Worm (Caenorhabditis elegans) whole organism, young adult: ENCODE data around the gene T19B10.12.
"Not testable (repeated sequence)": the region's sequence is repeated elsewhere in the genome, so short reads cannot be mapped to it uniquely, and the experiment has no call there.

Experiments used
- D2030.7 ChIP-seq: fragments of 200-800 bp; sonication (Bioruptor generic); IDR thresholded peaks from 2 replicates; pipeline ENCODE4 v1.3.6; 2022; ENCODE audit warnings: missing genetic modification reagents, missing genetic modification characterization, missing compliant biosample characterization
- F39B2.1 ChIP-seq: fragments of 200-800 bp; sonication (Bioruptor generic); IDR thresholded peaks from 2 replicates; pipeline ENCODE4 v1.3.6; 2022; ENCODE audit warnings: missing genetic modification reagents, missing genetic modification characterization, missing compliant biosample characterization
- F49E8.2 ChIP-seq: sonication (generic microtip); optimal IDR thresholded peaks from 3 replicates; lab custom pipeline; 2017; ENCODE audit warnings: missing genetic modification characterization, mild to moderate bottlenecking, missing compliant biosample characterization, antibody characterized with exemption, moderate library complexity; ENCODE audit not compliant: insufficient read depth
- F52B5.7 ChIP-seq: sonication (generic microtip); optimal IDR thresholded peaks from 2 replicates; lab custom pipeline; 2016; ENCODE audit warnings: mild to moderate bottlenecking, missing genetic modification characterization, missing compliant biosample characterization
- K12H6.12 ChIP-seq: fragments of 200-800 bp; sonication (Bioruptor generic); optimal IDR thresholded peaks from 2 replicates; lab custom pipeline; 2018; ENCODE audit warnings: mild to moderate bottlenecking, missing genetic modification characterization, missing compliant biosample characterization
- T07F8.4 ChIP-seq: sonication (generic microtip); optimal IDR thresholded peaks from 2 replicates; lab custom pipeline; 2016; ENCODE audit warnings: mild to moderate bottlenecking, missing genetic modification characterization, moderate library complexity, missing compliant biosample characterization
- Y79H2A.3 ChIP-seq: fragments of 200-800 bp; sonication (Bioruptor generic); conservative IDR thresholded peaks from 2 replicates; pipeline ENCODE4 v1.3.6; 2022; ENCODE audit warnings: missing genetic modification reagents, missing genetic modification characterization, missing compliant biosample characterization
- ZK185.1 ChIP-seq: sonication (generic microtip); optimal IDR thresholded peaks from 2 replicates; lab custom pipeline; 2016; ENCODE audit warnings: mild to moderate bottlenecking, missing genetic modification characterization, missing compliant biosample characterization; ENCODE audit not compliant: poor library complexity, severe bottlenecking
- akir-1 ChIP-seq: fragments of 200-800 bp; sonication (Bioruptor generic); optimal IDR thresholded peaks from 2 replicates; lab custom pipeline; 2018; ENCODE audit warnings: mild to moderate bottlenecking, missing genetic modification characterization, moderate library complexity, missing compliant biosample characterization
- ama-1 ChIP-seq, 3 experiments: fragments of 150-350 bp in 1 of 3; sonication (generic microtip) in 2 of 3; optimal IDR thresholded peaks; 2 replicates each; lab custom pipeline; 2014 to 2018; ENCODE audit warnings: missing biosample characterization in 2 of 3, missing genetic modification characterization in 2 of 3, missing genetic modification reagents in 2 of 3
- aptf-3 ChIP-seq: fragments of 200-800 bp; sonication (Bioruptor generic); IDR thresholded peaks from 2 replicates; pipeline ENCODE4 v1.3.6; 2022; ENCODE audit warnings: missing genetic modification characterization, missing compliant biosample characterization
- atf-7 ChIP-seq: sonication (generic microtip); optimal IDR thresholded peaks from 2 replicates; lab custom pipeline; 2017; ENCODE audit warnings: mild to moderate bottlenecking, missing genetic modification characterization, missing compliant biosample characterization
- attf-3 ChIP-seq: fragments of 200-800 bp; sonication (Bioruptor generic); conservative IDR thresholded peaks from 2 replicates; pipeline ENCODE4 v1.3.6; 2022; ENCODE audit warnings: missing genetic modification reagents, missing genetic modification characterization, missing compliant biosample characterization
- attf-6 ChIP-seq: fragments of 200-800 bp; sonication (Bioruptor generic); IDR thresholded peaks from 2 replicates; pipeline ENCODE4 v1.3.6; 2022; ENCODE audit warnings: missing genetic modification reagents, missing genetic modification characterization, missing compliant biosample characterization
- ceh-79 ChIP-seq: sonication (generic microtip); optimal IDR thresholded peaks from 2 replicates; lab custom pipeline; 2017; ENCODE audit warnings: mild to moderate bottlenecking, missing genetic modification characterization, missing compliant biosample characterization
- chd-7 ChIP-seq: sonication (generic microtip); optimal IDR thresholded peaks from 2 replicates; lab custom pipeline; 2016; ENCODE audit warnings: mild to moderate bottlenecking, missing genetic modification characterization, moderate library complexity, missing compliant biosample characterization
- die-1 ChIP-seq: sonication (generic microtip); optimal IDR thresholded peaks from 2 replicates; lab custom pipeline; 2016; ENCODE audit warnings: missing genotype, mild to moderate bottlenecking, missing genetic modification characterization, missing compliant biosample characterization
- dox-1 ChIP-seq: fragments of 200-800 bp; sonication (Bioruptor generic); IDR thresholded peaks from 2 replicates; pipeline ENCODE4 v1.3.6; 2022; ENCODE audit warnings: missing genetic modification reagents, missing genetic modification characterization, missing compliant biosample characterization
- dpff-1 ChIP-seq: sonication (generic microtip); optimal IDR thresholded peaks from 2 replicates; lab custom pipeline; 2017; ENCODE audit warnings: mild to moderate bottlenecking, missing genetic modification characterization, missing compliant biosample characterization
- hrde-1 ChIP-seq: sonication (generic microtip); optimal IDR thresholded peaks from 2 replicates; lab custom pipeline; 2016; ENCODE audit warnings: missing genetic modification characterization, mild to moderate bottlenecking, missing compliant biosample characterization, moderate library complexity, missing genotype, missing genetic modification reagents, borderline replicate concordance
- let-526 ChIP-seq: fragments of 200-800 bp; sonication (Bioruptor generic); IDR thresholded peaks from 2 replicates; pipeline ENCODE4 v1.3.6; 2022; ENCODE audit warnings: missing genetic modification reagents, missing genetic modification characterization, missing compliant biosample characterization
- let-607 ChIP-seq, 2 experiments: fragments of 200-800 bp in 1 of 2; sonication (Bioruptor generic) in 1 of 2; sonication (generic microtip) in 1 of 2; optimal IDR thresholded peaks; 2 replicates each; lab custom pipeline; 2016 to 2018; ENCODE audit warnings: mild to moderate bottlenecking in 2 of 2, missing compliant biosample characterization in 2 of 2, missing genetic modification characterization in 2 of 2, moderate library complexity in 2 of 2, missing genotype in 1 of 2
- lin-40 ChIP-seq: sonication (generic microtip); optimal IDR thresholded peaks from 2 replicates; lab custom pipeline; 2016; ENCODE audit warnings: missing genetic modification characterization, mild to moderate bottlenecking, missing compliant biosample characterization, missing genotype, missing genetic modification reagents
- lir-1 ChIP-seq: fragments of 200-800 bp; sonication (Bioruptor generic); conservative IDR thresholded peaks from 2 replicates; pipeline ENCODE4 v1.3.6; 2022; ENCODE audit warnings: missing genetic modification reagents, missing genetic modification characterization, missing compliant biosample characterization
- lsy-27 ChIP-seq: sonication (generic microtip); optimal IDR thresholded peaks from 2 replicates; lab custom pipeline; 2017; ENCODE audit warnings: missing genetic modification characterization, mild to moderate bottlenecking, missing compliant biosample characterization, antibody characterized with exemption, missing genotype, borderline replicate concordance; ENCODE audit not compliant: insufficient read depth
- madf-6 ChIP-seq: fragments of 200-800 bp; sonication (Bioruptor generic); IDR thresholded peaks from 2 replicates; pipeline ENCODE4 v1.3.6; 2022; ENCODE audit warnings: missing genetic modification reagents, missing genetic modification characterization, missing compliant biosample characterization
- nhr-179 ChIP-seq: sonication (generic microtip); optimal IDR thresholded peaks from 2 replicates; lab custom pipeline; 2016; ENCODE audit warnings: mild to moderate bottlenecking, missing genetic modification characterization, missing compliant biosample characterization
- rcor-1 ChIP-seq: fragments of 200-800 bp; sonication (Bioruptor generic); IDR thresholded peaks from 2 replicates; pipeline ENCODE4 v1.3.6; 2022; ENCODE audit warnings: missing genetic modification reagents, missing genetic modification characterization, missing compliant biosample characterization
- repo-1 ChIP-seq: sonication (generic microtip); optimal IDR thresholded peaks from 2 replicates; lab custom pipeline; 2017; ENCODE audit warnings: mild to moderate bottlenecking, missing genetic modification characterization, missing compliant biosample characterization
- sea-2 ChIP-seq: fragments of 200-800 bp; sonication (Bioruptor generic); IDR thresholded peaks from 2 replicates; pipeline ENCODE4 v1.3.6; 2022; ENCODE audit warnings: missing genetic modification characterization, missing compliant biosample characterization
- snpc-1.1 ChIP-seq: sonication (generic microtip); optimal IDR thresholded peaks from 2 replicates; lab custom pipeline; 2017; ENCODE audit warnings: missing genetic modification characterization, mild to moderate bottlenecking, missing compliant biosample characterization, antibody characterized with exemption, moderate library complexity, missing genotype, missing genetic modification reagents; ENCODE audit not compliant: insufficient read depth
- snpc-4 ChIP-seq, 5 experiments: fragments of 150-350 bp in 1 of 5; sonication (generic microtip) in 4 of 5; optimal IDR thresholded peaks; 2 replicates each; lab custom pipeline; 2014 to 2018; ENCODE audit warnings: missing genetic modification characterization in 5 of 5, missing biosample characterization in 3 of 5, antibody characterized with exemption in 2 of 5, mild to moderate bottlenecking in 2 of 5, missing compliant biosample characterization in 2 of 5, missing genotype in 2 of 5, moderate library complexity in 2 of 5, missing genetic modification reagents in 1 of 5
- tlf-1 ChIP-seq: fragments of 200-800 bp; sonication (Bioruptor generic); optimal IDR thresholded peaks from 2 replicates; lab custom pipeline; 2018; ENCODE audit warnings: mild to moderate bottlenecking, missing genetic modification characterization, missing compliant biosample characterization
- ztf-26 ChIP-seq: sonication (generic microtip); optimal IDR thresholded peaks from 2 replicates; lab custom pipeline; 2017; ENCODE audit warnings: missing genetic modification characterization, missing compliant biosample characterization
- ztf-3 ChIP-seq: fragments of 200-800 bp; sonication (Bioruptor generic); optimal IDR thresholded peaks from 2 replicates; lab custom pipeline; 2018; ENCODE audit warnings: mild to moderate bottlenecking, missing genetic modification characterization, missing compliant biosample characterization

T19B10.12 gene

DNA sequence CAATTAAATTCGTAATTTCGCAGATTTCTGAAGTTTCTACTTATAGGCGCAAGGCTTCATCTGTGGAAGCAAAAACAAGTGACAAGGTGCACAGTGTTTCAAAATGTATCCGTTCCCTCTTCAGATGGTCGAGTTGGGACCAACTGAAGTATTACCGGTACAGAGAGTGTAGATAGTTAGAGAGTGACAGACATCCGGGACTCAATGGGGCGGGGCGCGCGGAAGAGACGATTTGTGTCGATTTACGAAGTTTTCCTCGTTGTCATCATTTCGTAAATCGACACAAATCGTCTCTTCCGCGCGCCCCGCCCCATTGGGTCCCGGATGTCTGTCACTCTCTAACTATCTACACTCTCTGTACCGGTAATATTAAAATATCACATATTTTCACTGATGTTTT lies 35.3 kb downstream of the T19B10.12 start, which contains the start of gene C03E10.3:
Gene C03E10.3 (plus strand): TSS at position 301 of the 400 bp plus-strand sequence.
- TF ChIP-seq ama-1 (optimal IDR thresholded peaks at IDR 0.05; lab: Kevin White, UChicago); ama-1 (GFP tag; optimal IDR thresholded peaks at IDR 0.05; lab: Kevin White, UChicago); let-607 (tag; optimal IDR thresholded peaks at IDR 0.05; lab: Kevin White, UChicago); F39B2.1 (GFP tag; lab: Robert Waterston, UW): not testable (repeated sequence)

DNA sequence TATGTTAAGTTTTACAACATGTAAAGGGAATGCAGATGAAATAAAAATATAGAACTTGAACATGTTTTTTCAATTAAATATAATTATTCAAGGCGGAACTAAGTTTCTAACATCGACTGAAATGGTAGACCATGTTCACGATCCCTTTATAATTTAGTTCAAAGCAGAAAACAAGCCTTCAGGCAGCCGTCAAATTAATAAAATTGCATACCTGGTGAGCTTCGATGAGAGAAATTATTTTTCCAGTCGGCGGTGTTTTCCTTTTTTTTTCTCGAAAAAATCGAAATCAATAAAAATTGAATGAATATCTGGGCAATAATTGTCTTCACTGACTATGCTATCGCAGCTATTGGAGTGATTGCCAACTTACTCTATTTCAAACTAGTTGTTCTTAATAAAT lies 40.1 kb downstream of the T19B10.12 start, which contains the start of gene C03E10.1:
Gene C03E10.1 (plus strand): TSS at position 301 of the 400 bp plus-strand sequence.
- no peak for TF ChIP-seq dpff-1

- TF ChIP-seq lin-40 (tag; lab: Kevin White, UChicago) (no peak), snpc-4 (GFP tag; optimal IDR thresholded peaks at IDR 0.05; lab: Kevin White, UChicago) (peak; percentile 3), snpc-4 (tag; optimal IDR thresholded peaks at IDR 0.05; lab: Kevin White, UChicago) (peak in 2 of 4 experiments; percentile 68 to 86), attf-6 (GFP tag; lab: Robert Waterston, UW) (no peak), tlf-1 (GFP tag; lab: Kevin White, UChicago) (no peak), akir-1 (GFP tag; lab: Kevin White, UChicago) (no peak), D2030.7 (GFP tag; lab: Robert Waterston, UW) (no peak), snpc-1.1 (peak; percentile 24)
- TF ChIP-seq, all 124 proteins: peak for 2
Measured at ce11 chrV:11292682-11293081, 41.8 kb downstream of the T19B10.12 start.

- no peak for TF ChIP-seq aptf-3 (GFP tag; lab: Robert Waterston, UW)
- TF ChIP-seq, all 124 proteins: peak for 0
Measured at ce11 chrV:11294393-11294792, 43.6 kb downstream of the T19B10.12 start, which contains the start of gene T03F7.6. Gene T03F7.6 (plus strand): TSS chrV:11294693.

DNA sequence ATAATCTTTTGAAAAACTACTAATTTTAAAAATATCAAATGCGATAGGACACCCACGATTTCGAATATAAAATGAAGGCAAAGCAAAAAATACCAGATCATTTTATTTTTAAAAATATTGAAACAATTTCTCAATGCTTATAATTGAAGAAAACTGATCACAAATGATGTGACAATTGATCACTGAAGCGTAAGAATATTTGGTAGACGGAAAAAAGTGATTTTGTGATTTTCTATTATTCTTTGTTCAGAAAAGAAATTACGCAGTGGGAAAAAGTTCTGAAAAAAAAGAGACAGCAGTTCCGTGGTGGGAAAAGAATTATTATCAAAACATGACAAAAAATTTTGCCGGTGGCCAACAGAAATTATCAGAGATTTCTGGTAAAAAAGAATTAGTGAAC lies 47.8 kb downstream of the T19B10.12 start, which contains the start of gene T03F7.5:
Gene T03F7.5 (minus strand): TSS at position 101 of the 400 bp plus-strand sequence.
- no peak for TF ChIP-seq sea-2
- TF ChIP-seq repo-1 (tag; lab: Kevin White, UChicago) = no peak
- no peak for TF ChIP-seq nhr-179 (tag; lab: Kevin White, UChicago)
- TF ChIP-seq ZK185.1 (tag; lab: Kevin White, UChicago) = no peak
- no peak for TF ChIP-seq let-526 (GFP tag; lab: Robert Waterston, UW)
- TF ChIP-seq lsy-27 (tag; lab: Kevin White, UChicago) = no peak
- TF ChIP-seq Y79H2A.3 (GFP tag; lab: Robert Waterston, UW) = no peak
- TF ChIP-seq die-1 (tag; lab: Kevin White, UChicago) = no peak
- no peak for TF ChIP-seq chd-7 (tag; lab: Kevin White, UChicago)
- TF ChIP-seq ztf-3 (GFP tag; lab: Kevin White, UChicago) = no peak
- no peak for TF ChIP-seq ztf-26 (tag; lab: Kevin White, UChicago)
- TF ChIP-seq tlf-1 (GFP tag; lab: Kevin White, UChicago) = no peak
- no peak for TF ChIP-seq ceh-79 (tag; lab: Kevin White, UChicago)
- TF ChIP-seq F49E8.2 (tag; lab: Kevin White, UChicago) = no peak
- TF ChIP-seq atf-7 (tag; lab: Kevin White, UChicago) = no peak
- TF ChIP-seq, all 124 proteins: peak for 0

ce11 chrV:11299406-11299805 lies 48.6 kb downstream of the T19B10.12 start:
- TF ChIP-seq dox-1 (GFP tag; lab: Robert Waterston, UW) = no peak
- TF ChIP-seq rcor-1 = no peak
- no peak for TF ChIP-seq attf-3 (GFP tag; lab: Robert Waterston, UW)
- TF ChIP-seq lin-40 (tag; lab: Kevin White, UChicago) = no peak
- no peak for TF ChIP-seq K12H6.12
- TF ChIP-seq T07F8.4 (tag; lab: Kevin White, UChicago) = no peak
- TF ChIP-seq madf-6 (GFP tag; lab: Robert Waterston, UW) = no peak
- TF ChIP-seq D2030.7 (GFP tag; lab: Robert Waterston, UW) = no peak
- no peak for TF ChIP-seq lir-1 (GFP tag; lab: Robert Waterston, UW)
- TF ChIP-seq ztf-3 (GFP tag; lab: Kevin White, UChicago) = no peak
- no peak for TF ChIP-seq hrde-1 (tag; lab: Kevin White, UChicago)
- no peak for TF ChIP-seq F52B5.7
